Fruit fly (Drosophila melanogaster): ENCODE results near the gene CG1529.

Gene CG1529

dm6 chrX:21017568-21017967, 14.2 kb downstream of the CG1529 start:
- TF ChIP-seq acj6 (GFP tag; optimal IDR thresholded peaks at IDR 0.05), result no peak
- TF ChIP-seq fd59A (GFP tag; optimal IDR thresholded peaks at IDR 0.05), result no peak
- TF ChIP-seq salr (GFP tag; optimal IDR thresholded peaks at IDR 0.05), result no peak
- TF ChIP-seq CG6276 (GFP tag; optimal IDR thresholded peaks at IDR 0.05), result no peak
- no peak for TF ChIP-seq esn (GFP tag; optimal IDR thresholded peaks at IDR 0.05)
- TF ChIP-seq Eip78C (GFP tag), result no peak
- no peak for TF ChIP-seq CG9139 (GFP tag; optimal IDR thresholded peaks at IDR 0.05)
- no peak for TF ChIP-seq Hr4 (GFP tag; optimal IDR thresholded peaks at IDR 0.05)

DNA sequence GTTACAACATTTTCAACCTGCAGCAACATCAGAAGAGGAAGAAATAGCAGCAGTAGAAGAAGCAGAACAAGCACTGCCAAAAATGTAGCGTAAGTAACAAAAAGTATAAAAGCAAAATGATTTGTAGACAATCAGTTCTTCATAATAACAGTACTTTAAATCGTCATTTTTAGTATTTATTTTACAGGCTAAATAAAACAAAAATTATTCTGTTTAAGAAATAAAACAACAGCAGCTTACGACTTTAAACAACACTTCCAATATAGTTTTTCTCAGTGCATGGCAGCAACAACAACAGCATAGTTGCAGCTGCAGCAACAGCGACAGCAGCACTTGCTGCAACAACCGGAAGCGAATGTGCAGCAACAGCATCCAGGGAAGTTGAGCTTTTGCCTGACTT, 21.2 kb downstream of the CG1529 start:
- TF ChIP-seq pdm3 (GFP tag; optimal IDR thresholded peaks at IDR 0.05) (peak; percentile 30), cyc (GFP tag; optimal IDR thresholded peaks at IDR 0.05) (peak; percentile 13), achi (GFP tag; optimal IDR thresholded peaks at IDR 0.05) (peak; percentile 10), dac (GFP tag; optimal IDR thresholded peaks at IDR 0.05) (no peak), Ets96B (tag; optimal IDR thresholded peaks at IDR 0.05) (peak; percentile 30), CG3919 (GFP tag; optimal IDR thresholded peaks at IDR 0.05) (peak; percentile 45), CG8319 (GFP tag; optimal IDR thresholded peaks at IDR 0.05) (no peak), CG10669 (GFP tag; optimal IDR thresholded peaks at IDR 0.05) (peak; percentile 49), CG3032 (tag; optimal IDR thresholded peaks at IDR 0.05) (no peak), CG10631 (GFP tag; optimal IDR thresholded peaks at IDR 0.05) (peak; percentile 40), salr (GFP tag; optimal IDR thresholded peaks at IDR 0.05) (no peak), CG6276 (GFP tag; optimal IDR thresholded peaks at IDR 0.05) (peak; percentile 34), CG4318 (GFP tag; optimal IDR thresholded peaks at IDR 0.05) (peak; percentile 19), acj6 (GFP tag; optimal IDR thresholded peaks at IDR 0.05) (peak; percentile 9), Eip75B (GFP tag; optimal IDR thresholded peaks at IDR 0.05) (peak; percentile 22), Eip78C (GFP tag) (no peak), esn (GFP tag; optimal IDR thresholded peaks at IDR 0.05) (no peak), CG8119 (GFP tag; IDR thresholded peaks at IDR 0.05) (peak; percentile 38; the same call in 1 of the 3 replicates), Hr4 (GFP tag; optimal IDR thresholded peaks at IDR 0.05) (peak; percentile 37), CG34406 (GFP tag; optimal IDR thresholded peaks at IDR 0.05) (peak; percentile 8), CG6163 (GFP tag; IDR thresholded peaks at IDR 0.05) (0 out of 3 replicates have a peak, but pooled peaks have one; percentile 27), Ets21C (GFP tag; optimal IDR thresholded peaks at IDR 0.05) (no peak), ss (GFP tag; optimal IDR thresholded peaks at IDR 0.05) (peak in 1 of 2 experiments; percentile 31), OdsH (GFP tag; optimal IDR thresholded peaks at IDR 0.05) (peak; percentile 18), svp (GFP tag) (peak; percentile 29), CG32006 (GFP tag; optimal IDR thresholded peaks at IDR 0.05) (peak; percentile 57), CG6854 (GFP tag; optimal IDR thresholded peaks at IDR 0.05) (no peak)

- TF ChIP-seq Lpt (GFP tag; optimal IDR thresholded peaks at IDR 0.05) (no peak), CG6854 (GFP tag; optimal IDR thresholded peaks at IDR 0.05) (no peak), CG11762 (GFP tag; optimal IDR thresholded peaks at IDR 0.05; ENCODE audit: insufficient read depth) (no peak), CG6163 (GFP tag; IDR thresholded peaks at IDR 0.05) (no peak), CG7368 (GFP tag; optimal IDR thresholded peaks at IDR 0.05) (no peak)
Observed at dm6 chrX:20984386-20984785, 47.4 kb downstream of the CG1529 start, which contains the start of gene CG11666. CG11666 (plus strand) TSS chrX:20984686.
